Fruit fly (Drosophila melanogaster) whole organism, adult: ENCODE results near the gene mtTFB2.

Experiments
- CG11617 ChIP-seq: fragments of 200-800 bp; sonication (Bioruptor generic); optimal IDR thresholded peaks from 2 replicates; lab custom pipeline; 2017; ENCODE audit warnings: mild to moderate bottlenecking, missing biosample characterization, missing genetic modification reagents, missing genetic modification characterization
- CG12768 ChIP-seq: fragments of 200-800 bp; sonication (Bioruptor generic); optimal IDR thresholded peaks from 2 replicates; lab custom pipeline; 2017; ENCODE audit warnings: missing biosample characterization, missing genetic modification characterization, mild to moderate bottlenecking, moderate library complexity, missing genetic modification reagents
- CG14711 ChIP-seq: fragments of 200-800 bp; sonication (Bioruptor generic); optimal IDR thresholded peaks from 2 replicates; lab custom pipeline; 2018; ENCODE audit warnings: missing biosample characterization, mild to moderate bottlenecking, missing genetic modification characterization, moderate library complexity
- CG1620 ChIP-seq: fragments of 200-800 bp; sonication (Bioruptor generic); optimal IDR thresholded peaks from 2 replicates; lab custom pipeline; 2016; ENCODE audit warnings: missing biosample characterization, missing genetic modification characterization
- CG33017 ChIP-seq: fragments of 200-800 bp; sonication (Bioruptor generic); optimal IDR thresholded peaks from 2 replicates; lab custom pipeline; 2018; ENCODE audit warnings: missing biosample characterization, mild to moderate bottlenecking, missing genetic modification characterization, moderate library complexity
- CG5204 ChIP-seq: fragments of 200-800 bp; sonication (Bioruptor generic); optimal IDR thresholded peaks from 2 replicates; lab custom pipeline; 2016; ENCODE audit warnings: missing biosample characterization, missing genetic modification characterization
- CG7045 ChIP-seq: fragments of 200-800 bp; sonication (Bioruptor generic); optimal IDR thresholded peaks from 2 replicates; lab custom pipeline; 2017; ENCODE audit warnings: missing biosample characterization, mild to moderate bottlenecking, missing genetic modification characterization
- CG7101 ChIP-seq: fragments of 200-800 bp; sonication (Bioruptor generic); optimal IDR thresholded peaks from 2 replicates; lab custom pipeline; 2018; ENCODE audit warnings: missing biosample characterization, mild to moderate bottlenecking, missing genetic modification characterization, moderate library complexity
- Clk ChIP-seq: fragments of 200-800 bp; sonication (Bioruptor generic); optimal IDR thresholded peaks from 2 replicates; lab custom pipeline; 2017; ENCODE audit warnings: missing biosample characterization, missing genetic modification characterization
- Crg-1 ChIP-seq: fragments of 200-800 bp; sonication (Bioruptor generic); optimal IDR thresholded peaks from 2 replicates; lab custom pipeline; 2016; ENCODE audit warnings: missing biosample characterization, missing genetic modification characterization
- Hr96 ChIP-seq: fragments of 200-800 bp; sonication (Bioruptor generic); optimal IDR thresholded peaks from 2 replicates; lab custom pipeline; 2016; ENCODE audit warnings: missing biosample characterization, missing genetic modification characterization
- Mnt ChIP-seq: fragments of 200-800 bp; sonication (Bioruptor generic); optimal IDR thresholded peaks from 2 replicates; lab custom pipeline; 2016; ENCODE audit warnings: missing biosample characterization, mild to moderate bottlenecking, missing genetic modification characterization
- bab1 ChIP-seq: fragments of 200-800 bp; sonication (Bioruptor generic); optimal IDR thresholded peaks from 3 replicates; lab custom pipeline; 2019; ENCODE audit warnings: missing biosample characterization, mild to moderate bottlenecking, missing genetic modification characterization, moderate library complexity
- cic ChIP-seq: fragments of 200-800 bp; sonication (Bioruptor generic); optimal IDR thresholded peaks from 2 replicates; lab custom pipeline; 2017; ENCODE audit warnings: missing biosample characterization, mild to moderate bottlenecking, missing genetic modification characterization, moderate library complexity
- cnc ChIP-seq, 2 experiments: fragments of >200 bp; optimal IDR thresholded peaks; 2 replicates each; lab custom pipeline; 2017
- kay ChIP-seq: fragments of 200-800 bp; sonication (Bioruptor generic); peaks from one replicate; lab custom pipeline; 2016; ENCODE audit warnings: missing biosample characterization, missing genetic modification characterization, borderline replicate concordance
- ovo ChIP-seq: fragments of 200-800 bp; sonication (Bioruptor generic); optimal IDR thresholded peaks from 2 replicates; lab custom pipeline; 2016; ENCODE audit warnings: missing biosample characterization, missing genetic modification characterization
- pad ChIP-seq: fragments of 200-800 bp; sonication (Bioruptor generic); optimal IDR thresholded peaks from 3 replicates; lab custom pipeline; 2017; ENCODE audit warnings: missing biosample characterization, missing genetic modification characterization, mild to moderate bottlenecking, moderate library complexity, missing genetic modification reagents
- tj ChIP-seq: fragments of 200-800 bp; sonication (Bioruptor generic); optimal IDR thresholded peaks from 3 replicates; lab custom pipeline; 2017; ENCODE audit warnings: missing biosample characterization, mild to moderate bottlenecking, missing genetic modification characterization, moderate library complexity
- toe ChIP-seq: fragments of 200-800 bp; sonication (Bioruptor generic); optimal IDR thresholded peaks from 2 replicates; lab custom pipeline; 2016; ENCODE audit warnings: missing biosample characterization, missing genetic modification characterization

The mtTFB2 gene

DNA sequence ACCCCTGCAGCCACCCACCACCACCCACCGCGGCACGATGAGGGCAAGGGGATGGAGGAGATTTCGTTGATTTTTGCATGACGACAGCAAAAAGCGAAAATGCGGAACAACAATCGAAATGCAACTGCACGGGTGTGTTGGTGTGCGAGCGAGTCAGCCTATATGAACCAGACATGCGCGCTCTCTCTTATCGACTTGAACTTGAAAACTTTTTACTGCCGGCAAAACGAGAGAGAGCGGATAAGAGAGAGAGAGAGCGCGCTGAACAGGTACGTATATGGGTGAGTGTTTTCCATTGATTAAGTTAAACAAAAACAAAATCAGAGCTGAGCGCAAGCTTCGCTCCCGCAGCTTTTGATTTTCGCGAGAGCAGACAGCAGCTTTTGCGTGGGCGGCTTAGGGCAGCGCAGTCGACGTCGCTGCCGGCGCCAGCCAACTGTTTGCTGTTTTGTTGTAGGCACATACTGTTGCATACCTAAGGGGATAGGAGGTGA lies 43.8 kb downstream of the mtTFB2 start:
- TF ChIP-seq Clk (GFP tag; lab: Kevin White, UChicago) (peak; percentile 48), cnc (optimal IDR thresholded peaks at IDR 0.05; lab: Kevin White, UChicago) (peak; percentile 33 to 59), CG7101 (tag; lab: Kevin White, UChicago) (peak; percentile 12), pad (GFP tag; lab: Kevin White, UChicago) (peak; percentile 67), CG12768 (GFP tag; lab: Kevin White, UChicago) (peak; percentile 83), CG5204 (no peak), toe (GFP tag; lab: Kevin White, UChicago) (no peak), cic (peak; percentile 97), CG14711 (tag; lab: Kevin White, UChicago) (peak; percentile 22), CG7045 (GFP tag; lab: Kevin White, UChicago) (no peak), CG33017 (tag; lab: Kevin White, UChicago) (peak; percentile 56), Mnt (GFP tag; lab: Kevin White, UChicago) (peak; percentile 78), CG11617 (GFP tag; lab: Kevin White, UChicago) (no peak), Crg-1 (GFP tag; lab: Kevin White, UChicago) (no peak), ovo (no peak), kay (GFP tag; lab: Kevin White, UChicago) (no peak), tj (GFP tag; lab: Kevin White, UChicago) (peak; percentile 99), Hr96 (GFP tag; lab: Kevin White, UChicago) (no peak), bab1 (no peak), CG1620 (GFP tag; lab: Kevin White, UChicago) (no peak)

DNA sequence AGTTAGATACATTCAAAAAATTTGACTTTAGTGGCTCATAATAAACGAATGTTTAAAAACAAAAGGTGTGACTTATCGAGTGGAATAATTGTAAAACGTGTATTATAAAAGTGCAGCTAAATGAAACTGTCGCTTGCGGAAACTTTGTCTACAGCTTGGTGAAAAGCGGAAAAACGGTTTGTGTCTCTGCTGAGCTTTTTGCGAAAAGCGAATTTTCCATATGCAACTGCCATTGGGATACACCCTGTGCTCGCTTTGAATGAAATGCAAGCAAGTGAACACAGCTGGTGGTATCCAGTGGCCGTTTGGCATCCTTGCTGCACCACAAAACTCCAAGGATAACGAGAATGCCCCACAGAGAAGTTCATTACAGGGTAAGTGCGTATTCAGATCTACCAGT lies 45.5 kb downstream of the mtTFB2 start:
- TF ChIP-seq cic, result peak; percentile 42
- TF ChIP-seq Hr96 (GFP tag; lab: Kevin White, UChicago), result no peak

DNA sequence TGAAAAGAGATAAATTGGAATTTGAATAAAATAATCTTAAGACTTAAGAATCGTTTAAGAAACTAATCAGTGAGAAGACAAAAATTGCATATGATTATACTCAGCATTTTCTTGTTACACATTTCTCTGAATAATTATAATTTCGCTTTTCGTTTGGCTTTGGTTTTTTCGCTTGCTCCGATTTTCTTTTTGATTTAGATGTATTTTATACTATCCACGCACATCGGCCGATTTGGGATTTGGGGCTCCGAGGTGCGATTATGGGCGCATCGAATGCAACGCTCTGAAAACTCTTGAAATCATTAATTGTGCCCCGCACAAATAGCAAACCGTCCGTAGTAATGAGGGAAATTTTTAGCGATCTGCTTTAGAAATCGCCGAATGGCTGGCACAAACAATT lies 46.1 kb downstream of the mtTFB2 start:
- TF ChIP-seq kay (GFP tag; lab: Kevin White, UChicago) (peak; percentile 95), pad (GFP tag; lab: Kevin White, UChicago) (no peak)

DNA sequence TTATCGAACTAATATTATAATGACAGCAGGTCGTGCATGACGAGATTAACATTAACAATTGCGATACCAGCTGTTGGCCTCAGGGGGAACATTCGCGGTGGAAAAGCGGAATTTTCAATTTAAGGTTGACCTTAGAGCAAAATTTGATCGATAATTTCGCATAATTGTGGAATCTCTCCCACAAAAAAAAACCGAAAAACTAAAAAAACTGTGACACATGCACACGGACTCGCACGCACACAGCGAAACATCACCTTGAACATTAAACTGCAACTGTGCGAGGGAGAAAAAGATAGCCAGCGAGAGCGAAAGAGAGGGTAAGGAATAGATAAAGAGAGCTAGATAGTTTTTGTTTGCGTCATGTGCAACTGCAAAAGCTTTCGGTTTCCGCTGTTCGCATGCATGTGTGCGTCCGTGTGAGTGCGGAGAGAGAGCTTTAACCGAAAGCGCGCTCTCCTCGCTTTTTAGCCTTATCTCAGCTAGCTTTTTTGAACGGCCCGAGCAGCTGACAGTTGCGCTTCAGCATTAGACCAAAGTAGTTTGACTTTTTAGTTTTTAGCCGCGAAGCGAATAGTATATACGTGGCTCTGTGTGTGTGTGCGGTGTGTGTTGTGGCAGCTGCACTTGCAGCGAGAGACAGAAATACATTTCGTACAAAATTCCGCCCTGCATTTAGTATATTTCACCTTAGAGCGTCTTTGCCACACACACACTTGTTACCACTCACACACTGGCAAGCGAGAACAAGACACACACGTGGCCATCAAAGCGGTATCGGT lies 48.1 kb downstream of the mtTFB2 start:
- TF ChIP-seq CG1620 (GFP tag; lab: Kevin White, UChicago) (no peak), Mnt (GFP tag; lab: Kevin White, UChicago) (peak; percentile 77), kay (GFP tag; lab: Kevin White, UChicago) (peak; percentile 98), ovo (no peak), Hr96 (GFP tag; lab: Kevin White, UChicago) (no peak), tj (GFP tag; lab: Kevin White, UChicago) (peak; percentile 57), CG12768 (GFP tag; lab: Kevin White, UChicago) (peak; percentile 59), bab1 (no peak), cnc (optimal IDR thresholded peaks at IDR 0.05; lab: Kevin White, UChicago) (peak in 1 of 2 experiments; percentile 32), CG7045 (GFP tag; lab: Kevin White, UChicago) (peak; percentile 17), toe (GFP tag; lab: Kevin White, UChicago) (no peak), Clk (GFP tag; lab: Kevin White, UChicago) (no peak), CG11617 (GFP tag; lab: Kevin White, UChicago) (peak; percentile 40), pad (GFP tag; lab: Kevin White, UChicago) (no peak), cic (peak; percentile 85), Crg-1 (GFP tag; lab: Kevin White, UChicago) (no peak), CG7101 (tag; lab: Kevin White, UChicago) (peak; percentile 49), CG33017 (tag; lab: Kevin White, UChicago) (peak; percentile 52), CG5204 (no peak), CG14711 (tag; lab: Kevin White, UChicago) (no peak)

DNA sequence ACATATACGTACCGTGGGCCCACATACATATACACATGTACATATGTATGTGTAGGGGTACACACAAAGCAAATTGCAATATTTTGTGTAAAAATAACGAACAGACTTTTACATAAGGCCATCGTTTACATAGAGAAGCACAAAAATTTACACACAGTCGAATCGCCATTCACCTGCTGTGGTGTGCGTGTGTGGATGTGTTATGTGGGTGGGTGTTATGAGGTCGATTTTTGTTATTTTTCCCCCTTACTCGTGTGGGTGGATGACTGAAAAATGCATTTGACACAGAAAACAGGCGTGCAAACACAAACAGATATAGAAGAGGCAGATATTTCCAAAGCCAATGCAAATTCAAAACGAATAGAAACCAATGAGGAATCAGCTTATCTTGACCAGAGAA lies 49.7 kb downstream of the mtTFB2 start:
- no peak for TF ChIP-seq toe (GFP tag; lab: Kevin White, UChicago)
- TF ChIP-seq pad (GFP tag; lab: Kevin White, UChicago), result peak; percentile 4
- no peak for TF ChIP-seq Clk (GFP tag; lab: Kevin White, UChicago)
- no peak for TF ChIP-seq CG5204
- TF ChIP-seq Hr96 (GFP tag; lab: Kevin White, UChicago), result no peak
- no peak for TF ChIP-seq bab1
- TF ChIP-seq CG1620 (GFP tag; lab: Kevin White, UChicago), result no peak
- TF ChIP-seq Mnt (GFP tag; lab: Kevin White, UChicago), result no peak
- TF ChIP-seq CG14711 (tag; lab: Kevin White, UChicago), result no peak
- peak; percentile 65 for TF ChIP-seq kay (GFP tag; lab: Kevin White, UChicago)
- no peak for TF ChIP-seq CG33017 (tag; lab: Kevin White, UChicago)

DNA sequence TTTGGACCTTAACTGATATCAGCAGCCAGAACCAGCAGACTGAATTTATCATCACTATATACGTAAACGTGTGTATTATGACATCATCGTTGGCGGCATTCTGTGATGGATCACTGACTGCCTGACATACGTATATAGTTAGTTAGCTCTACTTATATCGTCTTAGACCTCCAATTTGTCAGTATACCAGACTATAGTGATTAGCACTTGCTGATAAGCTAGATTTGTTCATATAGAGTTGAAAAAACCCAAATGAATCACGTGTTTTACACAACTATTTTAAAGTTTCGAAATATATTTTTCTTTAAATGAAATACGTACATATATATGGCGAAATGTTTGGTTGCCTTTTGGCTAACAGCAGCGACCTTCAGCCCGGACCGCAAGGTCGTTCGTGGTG lies 50.4 kb downstream of the mtTFB2 start:
- TF ChIP-seq kay (GFP tag; lab: Kevin White, UChicago) (peak; percentile 90), CG7045 (GFP tag; lab: Kevin White, UChicago) (no peak), tj (GFP tag; lab: Kevin White, UChicago) (no peak), ovo (no peak), CG33017 (tag; lab: Kevin White, UChicago) (no peak)
